Worm (Caenorhabditis elegans): ENCODE measurements around the gene dbn-1.

ce11 chrIII:13712854-13713293 lies 49.0 kb downstream of the dbn-1 start:
- TF ChIP-seq ama-1 (optimal IDR thresholded peaks at IDR 0.05): no peak
- no peak for TF ChIP-seq tra-4 (tag; optimal IDR thresholded peaks at IDR 0.05)
- TF ChIP-seq ceh-36 (tag; optimal IDR thresholded peaks at IDR 0.05): peak; percentile 16
- TF ChIP-seq scrt-1 (GFP tag; IDR thresholded peaks at IDR 0.05): no peak
- TF ChIP-seq flt-1 (GFP tag; IDR thresholded peaks at IDR 0.05): no peak
- no peak for TF ChIP-seq pes-1 (GFP tag; IDR thresholded peaks at IDR 0.05)
- no peak for TF ChIP-seq ets-7 (tag; optimal IDR thresholded peaks at IDR 0.05)

Measured in whole organism, early embryonic.